Worm (Caenorhabditis elegans) whole organism, mixed stage, embryonic: ENCODE results near the gene srt-6.

Experiments
- M03D4.4 ChIP-seq: sonication (generic microtip); optimal IDR thresholded peaks from 2 replicates; lab custom pipeline; 2017; ENCODE audit warnings: mild to moderate bottlenecking, missing genetic modification characterization, missing compliant biosample characterization
- bed-3 ChIP-seq: fragments of 200-800 bp; sonication (Bioruptor generic); optimal IDR thresholded peaks from 3 replicates; lab custom pipeline; 2018; ENCODE audit warnings: mild to moderate bottlenecking, missing genetic modification characterization, moderate library complexity, missing compliant biosample characterization
- blmp-1 ChIP-seq: fragments of 150-350 bp; optimal IDR thresholded peaks from 2 replicates; lab custom pipeline; 2014; ENCODE audit warnings: missing biosample characterization, missing genetic modification characterization
- ceh-39 ChIP-seq: fragments of 150-350 bp; optimal IDR thresholded peaks from 2 replicates; lab custom pipeline; 2014; ENCODE audit warnings: missing biosample characterization, missing genetic modification characterization
- ceh-43 ChIP-seq: fragments of 200-800 bp; sonication (Bioruptor generic); optimal IDR thresholded peaks from 2 replicates; lab custom pipeline; 2018; ENCODE audit warnings: mild to moderate bottlenecking, missing genetic modification characterization, moderate library complexity, missing compliant biosample characterization
- ces-1 ChIP-seq: fragments of 150-350 bp; optimal IDR thresholded peaks from 2 replicates; lab custom pipeline; 2014; ENCODE audit warnings: missing biosample characterization, missing genetic modification reagents, missing genetic modification characterization
- cnd-1 ChIP-seq: fragments of 200-800 bp; sonication (Bioruptor generic); optimal IDR thresholded peaks from 2 replicates; lab custom pipeline; 2018; ENCODE audit warnings: mild to moderate bottlenecking, missing genetic modification characterization, missing compliant biosample characterization
- drap-1 ChIP-seq: fragments of 200-800 bp; sonication (Bioruptor generic); optimal IDR thresholded peaks from 3 replicates; lab custom pipeline; 2018; ENCODE audit warnings: mild to moderate bottlenecking, missing genetic modification characterization, missing compliant biosample characterization
- elt-1 ChIP-seq: sonication (generic microtip); optimal IDR thresholded peaks from 2 replicates; lab custom pipeline; 2017; ENCODE audit warnings: missing genetic modification characterization, mild to moderate bottlenecking, missing compliant biosample characterization, antibody characterized with exemption, moderate library complexity, borderline replicate concordance; ENCODE audit not compliant: insufficient read depth
- elt-3 ChIP-seq: fragments of 150-350 bp; optimal IDR thresholded peaks from 2 replicates; lab custom pipeline; 2014; ENCODE audit warnings: missing biosample characterization, missing genetic modification characterization
- ham-2 ChIP-seq: fragments of 200-800 bp; sonication (Bioruptor generic); optimal IDR thresholded peaks from 2 replicates; lab custom pipeline; 2018; ENCODE audit warnings: mild to moderate bottlenecking, missing genetic modification characterization, missing compliant biosample characterization
- hlh-1 ChIP-seq: fragments of 150-350 bp; optimal IDR thresholded peaks from 2 replicates; lab custom pipeline; 2014; ENCODE audit warnings: missing biosample characterization, missing genetic modification reagents, missing genetic modification characterization
- lin-13 ChIP-seq: fragments of 150-350 bp; optimal IDR thresholded peaks from 2 replicates; lab custom pipeline; 2014; ENCODE audit warnings: missing biosample characterization, missing genetic modification characterization
- lin-32 ChIP-seq: fragments of 200-800 bp; sonication (Bioruptor generic); optimal IDR thresholded peaks from 2 replicates; lab custom pipeline; 2018; ENCODE audit warnings: mild to moderate bottlenecking, missing genetic modification characterization, missing compliant biosample characterization
- lsy-2 ChIP-seq: fragments of 150-350 bp; optimal IDR thresholded peaks from 2 replicates; lab custom pipeline; 2014; ENCODE audit warnings: missing biosample characterization, missing genetic modification characterization
- mab-5 ChIP-seq: fragments of 150-350 bp; optimal IDR thresholded peaks from 2 replicates; lab custom pipeline; 2014; ENCODE audit warnings: missing biosample characterization, missing genetic modification characterization
- mls-2 ChIP-seq: sonication (generic microtip); optimal IDR thresholded peaks from 2 replicates; lab custom pipeline; 2016; ENCODE audit warnings: mild to moderate bottlenecking, missing genetic modification characterization, moderate library complexity, missing compliant biosample characterization
- nhr-28 ChIP-seq: fragments of 150-350 bp; optimal IDR thresholded peaks from 2 replicates; lab custom pipeline; 2014; ENCODE audit warnings: missing biosample characterization, missing genetic modification characterization
- nhr-76 ChIP-seq: sonication (generic microtip); optimal IDR thresholded peaks from 2 replicates; lab custom pipeline; 2017; ENCODE audit warnings: missing biosample characterization, missing genetic modification characterization
- pha-4 ChIP-seq: fragments of 150-350 bp; optimal IDR thresholded peaks from 2 replicates; lab custom pipeline; 2018; ENCODE audit warnings: missing biosample characterization, missing genetic modification reagents, missing genetic modification characterization
- snpc-4 ChIP-seq: fragments of 150-350 bp; optimal IDR thresholded peaks from 2 replicates; lab custom pipeline; 2014; ENCODE audit warnings: missing biosample characterization, missing genetic modification characterization
- sptf-1 ChIP-seq: sonication (generic microtip); optimal IDR thresholded peaks from 2 replicates; lab custom pipeline; 2017; ENCODE audit warnings: mild to moderate bottlenecking, missing genetic modification characterization, moderate library complexity, missing compliant biosample characterization
- tbx-8 ChIP-seq: fragments of 200-800 bp; sonication (Bioruptor generic); optimal IDR thresholded peaks from 2 replicates; lab custom pipeline; 2018; ENCODE audit warnings: mild to moderate bottlenecking, missing genetic modification characterization, moderate library complexity, missing compliant biosample characterization
- unc-39 ChIP-seq: fragments of 150-350 bp; optimal IDR thresholded peaks from 2 replicates; lab custom pipeline; 2014; ENCODE audit warnings: missing biosample characterization, missing genetic modification characterization
- unc-62 ChIP-seq: fragments of 150-350 bp; optimal IDR thresholded peaks from 2 replicates; lab custom pipeline; 2014; ENCODE audit warnings: missing biosample characterization, missing genetic modification reagents, missing genetic modification characterization
- ztf-11 ChIP-seq: fragments of 150-350 bp; optimal IDR thresholded peaks from 2 replicates; lab custom pipeline; 2014; ENCODE audit warnings: missing biosample characterization, missing genetic modification characterization

srt-6 gene

DNA sequence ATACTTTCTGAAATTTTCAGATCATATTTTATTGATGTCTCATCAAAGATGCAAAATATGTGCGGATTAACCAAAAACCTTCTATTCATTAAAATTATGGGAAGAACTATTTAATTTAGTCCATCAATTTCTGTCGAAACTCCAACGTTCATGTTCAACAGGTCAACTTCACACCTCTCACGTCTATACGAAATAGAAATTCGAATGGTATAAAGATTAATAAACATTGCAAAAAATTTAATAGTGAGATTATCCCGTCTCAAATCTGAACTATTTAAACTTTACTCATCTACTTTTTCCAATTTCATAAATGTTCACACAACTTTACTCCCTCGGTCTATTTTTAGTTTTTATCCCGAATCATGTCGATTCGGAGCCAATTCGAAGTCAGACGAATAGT is 985 bp upstream of the srt-6 start, which contains the start of gene R13D7.2:
Gene R13D7.2, plus strand, starts transcription at position 301 of the 400 bp plus-strand sequence.
- TF ChIP-seq elt-1 (tag; lab: Kevin White, UChicago) (no peak), nhr-28 (tag; lab: Kevin White, UChicago) (no peak), hlh-1 (no peak), mls-2 (tag; lab: Kevin White, UChicago) (no peak), lsy-2 (tag; lab: Kevin White, UChicago) (no peak), blmp-1 (tag; lab: Kevin White, UChicago) (no peak), ces-1 (GFP tag; lab: Kevin White, UChicago) (no peak), sptf-1 (tag; lab: Kevin White, UChicago) (no peak), mab-5 (tag; lab: Kevin White, UChicago) (no peak), pha-4 (tag; lab: Kevin White, UChicago) (no peak), M03D4.4 (tag; lab: Kevin White, UChicago) (no peak), lin-13 (no peak), ceh-39 (tag; lab: Kevin White, UChicago) (no peak), nhr-76 (no peak), ztf-11 (tag; lab: Kevin White, UChicago) (no peak)

DNA sequence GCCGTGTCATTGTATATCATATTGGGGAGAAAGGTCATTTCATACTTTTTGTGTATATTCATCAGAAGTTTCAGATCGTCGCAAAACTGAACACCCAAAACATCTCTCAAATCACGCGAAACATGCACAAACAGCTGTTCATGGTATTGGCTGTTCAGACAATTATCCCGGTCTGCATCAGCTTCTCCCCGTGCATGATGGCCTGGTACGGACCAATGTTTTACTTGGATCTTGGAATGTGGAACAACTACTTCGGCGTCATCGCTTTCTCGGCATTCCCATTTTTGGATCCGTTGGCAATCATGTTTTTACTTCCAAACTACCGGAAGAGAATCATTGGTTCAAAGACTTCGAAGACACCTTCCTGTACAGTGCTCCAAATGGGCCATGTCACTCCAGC is 5.1 kb downstream of the srt-6 start:
- TF ChIP-seq unc-62 (GFP tag; lab: Kevin White, UChicago) (no peak), mab-5 (tag; lab: Kevin White, UChicago) (no peak)

DNA sequence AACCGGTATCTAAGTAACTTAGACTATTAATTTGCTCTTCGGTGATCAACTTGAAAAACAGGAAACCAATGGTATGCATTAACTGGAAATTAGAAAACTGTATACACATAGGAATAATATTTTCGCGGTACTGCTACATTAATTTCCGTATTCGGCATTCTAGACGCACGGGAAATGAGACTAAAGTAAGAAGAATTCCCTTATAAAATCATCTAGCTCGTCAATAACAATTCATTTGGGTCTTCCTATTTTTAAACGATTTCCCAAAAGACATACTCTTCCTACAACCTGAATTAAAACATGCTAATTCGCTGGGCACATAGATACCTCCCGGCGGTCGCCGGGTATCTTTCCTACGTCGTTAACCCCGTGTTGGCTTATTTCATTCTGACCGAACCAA is 6.3 kb downstream of the srt-6 start, which contains the start of gene srj-13:
Gene srj-13, plus strand, starts transcription at position 301 of the 400 bp plus-strand sequence.
- no peak for TF ChIP-seq tbx-8 (GFP tag; lab: Kevin White, UChicago)
- TF ChIP-seq lsy-2 (tag; lab: Kevin White, UChicago), result no peak
- no peak for TF ChIP-seq ham-2 (GFP tag; lab: Kevin White, UChicago)
- TF ChIP-seq pha-4 (tag; lab: Kevin White, UChicago), result no peak
- no peak for TF ChIP-seq snpc-4 (tag; lab: Kevin White, UChicago)
- no peak for TF ChIP-seq M03D4.4 (tag; lab: Kevin White, UChicago)
- TF ChIP-seq hlh-1, result no peak
- TF ChIP-seq drap-1 (GFP tag; lab: Kevin White, UChicago), result no peak

DNA sequence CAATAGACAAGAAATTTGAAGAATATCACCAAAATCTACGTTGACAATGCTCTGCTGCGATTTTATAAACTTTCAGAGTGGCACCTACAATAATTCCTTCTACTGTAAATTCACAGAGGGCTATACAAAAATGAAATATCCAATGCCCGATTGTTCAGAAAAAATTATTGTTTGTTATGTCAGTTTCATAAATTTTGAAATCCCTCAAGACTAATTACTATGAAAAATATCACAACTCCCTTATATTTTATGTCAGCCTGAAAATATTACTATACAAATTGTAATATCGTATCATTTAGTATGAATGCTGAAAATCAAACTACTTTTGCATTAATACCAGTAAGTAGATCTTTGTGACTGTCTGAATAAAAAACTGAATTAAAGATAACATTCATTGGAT is 8.0 kb downstream of the srt-6 start, which contains the start of gene srx-60:
Gene srx-60, plus strand, starts transcription at position 301 of the 400 bp plus-strand sequence.
- TF ChIP-seq lin-32, result no peak
- TF ChIP-seq unc-62 (GFP tag; lab: Kevin White, UChicago), result no peak
- no peak for TF ChIP-seq lsy-2 (tag; lab: Kevin White, UChicago)
- TF ChIP-seq elt-1 (tag; lab: Kevin White, UChicago), result no peak

DNA sequence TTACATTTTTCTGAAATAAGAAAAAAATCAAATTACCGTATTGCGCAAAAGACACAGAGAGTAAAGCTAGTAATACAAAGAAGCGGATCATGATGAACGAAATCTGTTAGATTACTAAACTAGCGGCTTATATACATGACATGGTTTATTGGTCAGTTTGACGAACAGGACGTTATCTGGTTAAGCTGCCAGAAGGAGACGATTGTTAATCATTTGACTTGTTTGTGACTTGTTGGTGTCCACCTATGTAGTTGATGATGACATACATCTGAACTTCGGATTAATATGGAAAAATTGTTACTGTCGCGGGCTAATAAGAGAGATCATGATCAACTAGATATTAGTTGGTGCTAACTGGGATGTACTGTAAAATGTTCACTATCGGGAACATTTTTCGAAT is 8.5 kb downstream of the srt-6 start, which contains the start of gene cnc-9:
Gene cnc-9, minus strand, starts transcription at position 101 of the 400 bp plus-strand sequence.
- TF ChIP-seq elt-3 (tag; lab: Kevin White, UChicago) (no peak), tbx-8 (GFP tag; lab: Kevin White, UChicago) (no peak), ham-2 (GFP tag; lab: Kevin White, UChicago) (no peak), lin-32 (no peak), M03D4.4 (tag; lab: Kevin White, UChicago) (no peak), pha-4 (tag; lab: Kevin White, UChicago) (no peak), blmp-1 (tag; lab: Kevin White, UChicago) (no peak), unc-62 (GFP tag; lab: Kevin White, UChicago) (no peak), snpc-4 (tag; lab: Kevin White, UChicago) (no peak)

DNA sequence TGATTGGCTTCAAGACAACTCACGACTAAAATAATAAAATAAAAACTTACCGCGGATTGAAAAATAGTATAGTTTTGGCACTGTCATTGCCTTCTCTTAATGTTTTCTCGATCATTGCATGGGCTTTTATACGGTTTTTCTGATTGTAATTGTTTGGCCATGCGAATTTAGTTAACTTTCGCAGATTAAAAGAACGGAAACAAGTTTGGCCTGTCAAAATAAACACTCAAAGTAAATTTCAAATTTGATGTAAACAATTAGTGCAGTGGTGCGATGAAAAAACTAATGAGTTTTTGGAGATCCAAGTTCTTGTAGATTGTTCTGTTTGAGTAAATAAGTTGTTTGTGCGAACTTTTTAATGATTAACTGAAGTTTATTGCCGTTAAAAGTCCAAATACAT is 9.4 kb downstream of the srt-6 start, which contains the start of gene gst-41:
Gene gst-41, minus strand, starts transcription at position 101 of the 400 bp plus-strand sequence.
- no peak for TF ChIP-seq unc-62 (GFP tag; lab: Kevin White, UChicago)
- TF ChIP-seq mls-2 (tag; lab: Kevin White, UChicago), result no peak
- no peak for TF ChIP-seq blmp-1 (tag; lab: Kevin White, UChicago)
- TF ChIP-seq bed-3 (GFP tag; lab: Kevin White, UChicago), result no peak
- TF ChIP-seq ceh-43 (GFP tag; lab: Kevin White, UChicago), result no peak
- no peak for TF ChIP-seq nhr-76
- no peak for TF ChIP-seq ham-2 (GFP tag; lab: Kevin White, UChicago)
- TF ChIP-seq drap-1 (GFP tag; lab: Kevin White, UChicago), result no peak
- no peak for TF ChIP-seq cnd-1 (tag; lab: Kevin White, UChicago)
- TF ChIP-seq mab-5 (tag; lab: Kevin White, UChicago), result no peak
- no peak for TF ChIP-seq unc-39
- TF ChIP-seq sptf-1 (tag; lab: Kevin White, UChicago), result no peak
